Worm (Caenorhabditis elegans) whole organism, L4/young adult: ENCODE data around the gene C52E2.4.

Experiments
- W03F9.2 ChIP-seq: fragments of 150-350 bp; optimal IDR thresholded peaks from 2 replicates; lab custom pipeline; 2014; ENCODE audit warnings: missing biosample characterization, missing genetic modification characterization
- dao-5 ChIP-seq: sonication (generic microtip); optimal IDR thresholded peaks from 2 replicates; lab custom pipeline; 2016; ENCODE audit warnings: missing genotype, missing genetic modification characterization, moderate library complexity, missing compliant biosample characterization

DNA sequence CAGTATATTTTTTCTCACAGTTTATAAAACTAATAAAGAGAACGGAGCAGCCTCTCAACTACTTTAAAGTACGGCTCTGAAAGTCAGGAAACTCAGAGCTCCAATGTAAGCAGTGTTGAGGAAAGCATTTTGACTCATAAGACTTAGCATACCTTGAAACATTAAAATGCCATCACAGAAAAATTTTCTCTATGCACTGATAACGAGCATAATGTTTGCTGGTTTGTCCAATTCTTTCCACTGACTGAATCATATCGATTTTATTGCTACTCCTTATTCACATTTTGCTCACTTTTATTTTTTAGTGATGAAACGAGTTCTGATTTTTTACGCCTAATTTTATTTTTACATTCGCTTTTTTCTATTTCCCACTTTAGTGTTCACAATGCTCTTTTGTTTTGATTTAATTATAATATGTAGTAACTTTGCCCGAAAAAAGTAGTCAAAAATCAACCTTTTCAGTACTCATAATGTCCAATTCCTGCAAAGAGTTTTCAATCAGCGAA lies 11.0 kb upstream of the C52E2.4 start, which contains the start of gene math-39:
- TF ChIP-seq W03F9.2 (tag; lab: Kevin White, UChicago) (no peak), dao-5 (no peak)
